Fruit fly (Drosophila melanogaster): ENCODE results near the gene yellow-f.

DNA sequence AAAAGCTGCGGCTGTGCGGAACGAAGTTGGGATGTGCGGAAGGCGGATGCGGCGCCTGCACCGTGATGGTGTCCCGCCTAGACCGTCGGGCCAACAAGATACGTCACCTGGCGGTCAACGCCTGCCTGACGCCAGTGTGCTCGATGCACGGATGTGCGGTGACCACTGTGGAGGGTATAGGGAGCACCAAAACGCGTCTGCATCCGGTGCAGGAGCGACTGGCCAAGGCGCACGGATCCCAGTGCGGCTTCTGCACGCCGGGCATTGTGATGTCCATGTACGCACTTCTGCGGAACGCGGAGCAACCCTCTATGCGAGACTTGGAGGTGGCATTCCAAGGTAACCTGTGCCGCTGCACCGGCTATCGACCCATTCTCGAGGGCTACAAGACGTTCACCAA lies 40.7 kb upstream of the yellow-f start:
- TF ChIP-seq CrebA (GFP tag; optimal IDR thresholded peaks at IDR 0.05; ENCODE audit: borderline replicate concordance) (no peak), psq (GFP tag; optimal IDR thresholded peaks at IDR 0.05) (no peak), N (GFP tag; optimal IDR thresholded peaks at IDR 0.05) (no peak), tai (GFP tag; optimal IDR thresholded peaks at IDR 0.05) (no peak), GATAd (GFP tag; optimal IDR thresholded peaks at IDR 0.05) (no peak), usp (GFP tag; optimal IDR thresholded peaks at IDR 0.05) (no peak), lola (GFP tag; optimal IDR thresholded peaks at IDR 0.05) (no peak), h (GFP tag; optimal IDR thresholded peaks at IDR 0.05) (no peak), Dif (GFP tag; optimal IDR thresholded peaks at IDR 0.05; ENCODE audit: partially characterized antibody) (no peak), Abd-B (GFP tag; optimal IDR thresholded peaks at IDR 0.05) (no peak), jim (GFP tag; optimal IDR thresholded peaks at IDR 0.05) (no peak), ey (GFP tag; optimal IDR thresholded peaks at IDR 0.05) (no peak), Jra (GFP tag; optimal IDR thresholded peaks at IDR 0.05) (no peak)

All from whole organism, wandering third instar larva.